Fruit fly (Drosophila melanogaster) whole organism, embryonic: Measurements from ENCODE around the gene Chchd3.

Experiments used
- Antp ChIP-seq: fragments of 200-800 bp; sonication (Bioruptor generic); optimal IDR thresholded peaks from 3 replicates; lab custom pipeline; 2016; ENCODE audit warnings: missing biosample characterization, missing genetic modification characterization
- Atf3 ChIP-seq: fragments of 200-800 bp; sonication (Bioruptor generic); optimal IDR thresholded peaks from 3 replicates; lab custom pipeline; 2016; ENCODE audit warnings: missing biosample characterization, missing genetic modification characterization
- CG10543 ChIP-seq: fragments of 200-800 bp; sonication (Bioruptor generic); optimal IDR thresholded peaks from 3 replicates; lab custom pipeline; 2017; ENCODE audit warnings: missing biosample characterization, mild to moderate bottlenecking, missing genetic modification characterization, moderate library complexity
- CG15269 ChIP-seq: fragments of 200-800 bp; sonication (Bioruptor generic); optimal IDR thresholded peaks from 2 replicates; lab custom pipeline; 2018; ENCODE audit warnings: missing biosample characterization, mild to moderate bottlenecking, missing genetic modification characterization, moderate library complexity
- CG32532 ChIP-seq: fragments of 200-800 bp; sonication (Bioruptor generic); IDR thresholded peaks from 2 replicates; pipeline ENCODE4 v1.3.6; 2022; ENCODE audit warnings: missing biosample characterization, missing genetic modification characterization
- CG3281 ChIP-seq: fragments of 200-800 bp; sonication (Bioruptor generic); optimal IDR thresholded peaks from 3 replicates; lab custom pipeline; 2017; ENCODE audit warnings: missing biosample characterization, mild to moderate bottlenecking, missing genetic modification characterization
- CG3847 ChIP-seq: fragments of 200-800 bp; sonication (Bioruptor generic); IDR thresholded peaks from 2 replicates; pipeline ENCODE4 v1.3.6; 2022; ENCODE audit warnings: missing biosample characterization, missing genetic modification characterization
- CG8281 ChIP-seq: fragments of 200-800 bp; sonication (Bioruptor generic); optimal IDR thresholded peaks from 2 replicates; lab custom pipeline; 2018; ENCODE audit warnings: missing biosample characterization, mild to moderate bottlenecking, missing genetic modification characterization, moderate library complexity
- CG9215 ChIP-seq: fragments of 200-800 bp; sonication (Bioruptor generic); IDR thresholded peaks from 2 replicates; pipeline ENCODE4 v1.3.6; 2022; ENCODE audit warnings: missing biosample characterization, missing genetic modification characterization
- CG9932 ChIP-seq: fragments of 200-800 bp; sonication (Bioruptor generic); IDR thresholded peaks from 2 replicates; pipeline ENCODE4 v1.3.6; 2022; ENCODE audit warnings: missing biosample characterization, missing genetic modification characterization
- CoRest ChIP-seq: fragments of 200-800 bp; sonication (Bioruptor generic); optimal IDR thresholded peaks from 3 replicates; lab custom pipeline; 2018; ENCODE audit warnings: missing biosample characterization, mild to moderate bottlenecking, missing genetic modification characterization, moderate library complexity
- D ChIP-seq, 2 experiments: fragments of 200-800 bp in 1 of 2; fragments of >200 bp in 1 of 2; sonication (Bioruptor generic) in 1 of 2; optimal IDR thresholded peaks; 2 replicates in 1 of 2; 3 replicates in 1 of 2; lab custom pipeline; 2017; ENCODE audit warnings: mild to moderate bottlenecking in 1 of 2, missing biosample characterization in 1 of 2, missing genetic modification characterization in 1 of 2, missing genetic modification reagents in 1 of 2
- Deaf1 ChIP-seq: fragments of 200-800 bp; optimal IDR thresholded peaks from 3 replicates; lab custom pipeline; 2019; ENCODE audit warnings: missing biosample characterization, mild to moderate bottlenecking, missing genetic modification characterization, moderate library complexity
- Fer2 ChIP-seq: fragments of 200-800 bp; sonication (Bioruptor generic); optimal IDR thresholded peaks from 2 replicates; lab custom pipeline; 2018; ENCODE audit warnings: missing biosample characterization, mild to moderate bottlenecking, missing genetic modification characterization, moderate library complexity
- Med ChIP-seq: fragments of 200-800 bp; sonication (Bioruptor generic); peaks from one replicate; lab custom pipeline; 2016; ENCODE audit warnings: missing biosample characterization, missing genetic modification characterization, mild to moderate bottlenecking, inconsistent platforms, moderate library complexity
- Meics ChIP-seq: fragments of 200-800 bp; sonication (Bioruptor generic); optimal IDR thresholded peaks from 2 replicates; lab custom pipeline; 2017; ENCODE audit warnings: missing biosample characterization, mild to moderate bottlenecking, missing genetic modification characterization
- Pdp1 ChIP-seq, 2 experiments: fragments of 200-800 bp; sonication (Bioruptor generic); optimal IDR thresholded peaks; 3 replicates each; lab custom pipeline; 2016; ENCODE audit warnings: missing biosample characterization in 2 of 2, missing genetic modification characterization in 2 of 2, mild to moderate bottlenecking in 1 of 2, moderate library complexity in 1 of 2
- Sry-β ChIP-seq: fragments of 200-800 bp; sonication (Bioruptor generic); optimal IDR thresholded peaks from 2 replicates; lab custom pipeline; 2018; ENCODE audit warnings: missing biosample characterization, mild to moderate bottlenecking, missing genetic modification characterization, moderate library complexity
- Tbp ChIP-seq: fragments of >200 bp; optimal IDR thresholded peaks from 2 replicates; lab custom pipeline; 2018; ENCODE audit warnings: missing biosample characterization, missing genetic modification characterization
- al ChIP-seq: fragments of 200-800 bp; sonication (Bioruptor generic); IDR thresholded peaks from 2 replicates; pipeline ENCODE4 v1.3.6; 2022; ENCODE audit warnings: missing biosample characterization, missing genetic modification characterization
- bsh ChIP-seq, 2 experiments: fragments of 200-800 bp; sonication (Bioruptor generic); optimal IDR thresholded peaks; 2 replicates each; lab custom pipeline; 2017 to 2018; ENCODE audit warnings: mild to moderate bottlenecking in 2 of 2, missing biosample characterization in 2 of 2, missing genetic modification characterization in 2 of 2, moderate library complexity in 1 of 2
- cg ChIP-seq: fragments of 200-800 bp; sonication (Bioruptor generic); optimal IDR thresholded peaks from 3 replicates; lab custom pipeline; 2019; ENCODE audit warnings: missing biosample characterization, mild to moderate bottlenecking, missing genetic modification characterization, moderate library complexity
- chn ChIP-seq: fragments of 200-800 bp; sonication (Bioruptor generic); optimal IDR thresholded peaks from 2 replicates; lab custom pipeline; 2016; ENCODE audit warnings: missing biosample characterization, missing genetic modification characterization
- crol ChIP-seq: fragments of 200-800 bp; sonication (Bioruptor generic); IDR thresholded peaks from 2 replicates; pipeline ENCODE4 v1.3.6; 2022; ENCODE audit warnings: missing biosample characterization, missing genetic modification characterization
- cwo ChIP-seq: fragments of 200-800 bp; sonication (Bioruptor generic); optimal IDR thresholded peaks from 3 replicates; lab custom pipeline; 2017; ENCODE audit warnings: missing biosample characterization, missing genetic modification characterization, mild to moderate bottlenecking, moderate library complexity, missing genetic modification reagents
- dysf ChIP-seq: fragments of 200-800 bp; sonication (Bioruptor generic); IDR thresholded peaks from 3 replicates; pipeline ENCODE4 v1.3.6; 2022; ENCODE audit warnings: missing biosample characterization, missing genetic modification characterization
- ftz-f1 ChIP-seq: fragments of 200-800 bp; sonication (Bioruptor generic); optimal IDR thresholded peaks from 2 replicates; lab custom pipeline; 2016; ENCODE audit warnings: missing biosample characterization, missing genetic modification characterization
- gem ChIP-seq: fragments of 200-800 bp; sonication (Bioruptor generic); optimal IDR thresholded peaks from 2 replicates; lab custom pipeline; 2019; ENCODE audit warnings: missing biosample characterization, mild to moderate bottlenecking, missing genetic modification characterization, moderate library complexity
- grau ChIP-seq: fragments of 200-800 bp; optimal IDR thresholded peaks from 3 replicates; lab custom pipeline; 2019; ENCODE audit warnings: missing biosample characterization, mild to moderate bottlenecking, missing genetic modification characterization, moderate library complexity
- ind ChIP-seq: fragments of 200-800 bp; sonication (Bioruptor generic); optimal IDR thresholded peaks from 3 replicates; lab custom pipeline; 2016; ENCODE audit warnings: missing biosample characterization, missing genetic modification characterization
- lab ChIP-seq: fragments of 200-800 bp; sonication (Bioruptor generic); optimal IDR thresholded peaks from 3 replicates; lab custom pipeline; 2017; ENCODE audit warnings: missing biosample characterization, missing genetic modification characterization, mild to moderate bottlenecking, moderate library complexity, missing genetic modification reagents
- luna ChIP-seq: fragments of 200-800 bp; sonication (Bioruptor generic); optimal IDR thresholded peaks from 2 replicates; lab custom pipeline; 2016; ENCODE audit warnings: missing biosample characterization, missing genetic modification characterization
- mld ChIP-seq: fragments of 200-800 bp; sonication (Bioruptor generic); IDR thresholded peaks from 3 replicates; pipeline ENCODE4 v1.3.6; 2022; ENCODE audit warnings: missing biosample characterization, missing genetic modification characterization; ENCODE audit not compliant: partially characterized antibody
- nmo ChIP-seq: fragments of 200-800 bp; sonication (Bioruptor generic); optimal IDR thresholded peaks from 2 replicates; lab custom pipeline; 2018; ENCODE audit warnings: missing biosample characterization, mild to moderate bottlenecking, missing genetic modification characterization, moderate library complexity
- repo ChIP-seq: fragments of 200-800 bp; sonication (Bioruptor generic); optimal IDR thresholded peaks from 2 replicates; lab custom pipeline; 2016; ENCODE audit warnings: missing biosample characterization, missing genetic modification characterization
- sd ChIP-seq: fragments of 200-800 bp; sonication (Bioruptor generic); optimal IDR thresholded peaks from 3 replicates; lab custom pipeline; 2018; ENCODE audit warnings: missing biosample characterization, mild to moderate bottlenecking, missing genetic modification characterization, moderate library complexity
- sisA ChIP-seq: fragments of 200-800 bp; sonication (Bioruptor generic); IDR thresholded peaks from 2 replicates; pipeline ENCODE4 v1.3.6; 2022; ENCODE audit warnings: missing biosample characterization, missing genetic modification characterization
- slbo ChIP-seq: fragments of 200-800 bp; sonication (Bioruptor generic); IDR thresholded peaks from 2 replicates; pipeline ENCODE4 v1.3.6; 2022; ENCODE audit warnings: missing biosample characterization, missing genetic modification characterization
- sr ChIP-seq: fragments of 200-800 bp; sonication (Bioruptor generic); IDR thresholded peaks from 3 replicates; pipeline ENCODE4 v1.3.6; 2022; ENCODE audit warnings: missing biosample characterization, missing genetic modification characterization
- stc ChIP-seq: fragments of 200-800 bp; sonication (Bioruptor generic); IDR thresholded peaks from 2 replicates; pipeline ENCODE4 v1.3.6; 2022; ENCODE audit warnings: missing biosample characterization, missing genetic modification characterization
- sug ChIP-seq: fragments of 200-800 bp; optimal IDR thresholded peaks from 2 replicates; lab custom pipeline; 2019; ENCODE audit warnings: missing biosample characterization, mild to moderate bottlenecking, missing genetic modification characterization, moderate library complexity
- tap ChIP-seq: fragments of 200-800 bp; optimal IDR thresholded peaks from 3 replicates; lab custom pipeline; 2019; ENCODE audit warnings: missing biosample characterization, mild to moderate bottlenecking, missing genetic modification characterization, moderate library complexity
- wek ChIP-seq: fragments of 200-800 bp; sonication (Bioruptor generic); optimal IDR thresholded peaks from 3 replicates; lab custom pipeline; 2018; ENCODE audit warnings: missing biosample characterization, mild to moderate bottlenecking, missing genetic modification characterization, moderate library complexity

The Chchd3 gene

DNA sequence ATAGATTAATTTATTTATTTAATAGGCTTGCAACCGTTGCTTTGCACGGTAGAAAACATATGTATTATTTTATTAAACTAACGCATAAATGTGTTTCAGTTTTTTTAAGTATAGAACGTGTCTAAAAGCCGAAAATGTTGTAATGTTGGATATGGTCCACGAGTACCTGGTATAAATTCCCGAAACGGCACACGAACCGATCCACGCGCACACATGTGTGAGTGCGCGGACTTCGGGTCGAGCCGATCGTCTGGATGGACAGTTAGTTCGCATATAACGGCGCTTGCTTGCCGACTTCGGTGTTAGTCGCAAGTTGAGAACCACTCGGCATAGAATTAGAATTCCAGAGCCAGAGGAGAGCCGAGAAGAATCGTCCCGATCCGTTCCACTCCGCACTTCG is 5.1 kb downstream of the Chchd3 start, which contains the start of gene Alp4:
TSS of gene Alp4 (plus strand) at position 301 of the 400 bp plus-strand sequence.
- TF ChIP-seq chn (no peak), sug (tag; lab: Kevin White, UChicago) (no peak), Pdp1 (GFP tag; optimal IDR thresholded peaks at IDR 0.05; lab: Kevin White, UChicago) (no peak), stc (GFP tag; lab: Robert Waterston, UW) (no peak), Deaf1 (tag; lab: Kevin White, UChicago) (peak; percentile 85)

DNA sequence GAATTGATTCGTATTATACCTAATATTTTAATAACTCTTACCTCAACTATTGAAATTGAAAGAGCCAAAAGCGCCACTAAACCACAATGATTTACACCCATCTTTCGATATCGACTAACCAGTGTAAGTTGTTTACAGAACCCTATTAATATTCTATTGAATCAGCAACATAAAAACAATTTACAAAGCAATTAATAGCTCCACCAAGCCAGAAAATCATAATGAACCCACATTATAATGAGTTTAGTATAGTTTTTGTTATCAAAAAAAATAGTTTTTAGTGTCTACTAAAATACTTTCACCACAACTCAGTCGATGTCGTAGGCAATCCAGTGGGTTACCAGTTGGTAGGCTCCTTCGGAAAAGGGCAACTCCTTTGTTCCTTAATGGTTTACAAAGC is 8.7 kb downstream of the Chchd3 start, which contains the start of gene CG33920:
TSS of gene CG33920 (minus strand) at position 101 of the 400 bp plus-strand sequence.
- TF ChIP-seq luna (GFP tag; lab: Kevin White, UChicago) (no peak), CG8281 (tag; lab: Kevin White, UChicago) (no peak), CG9215 (GFP tag; lab: Robert Waterston, UW) (no peak), sisA (GFP tag; lab: Robert Waterston, UW) (no peak), Tbp (no peak), Sry-β (GFP tag; lab: Kevin White, UChicago) (no peak)

DNA sequence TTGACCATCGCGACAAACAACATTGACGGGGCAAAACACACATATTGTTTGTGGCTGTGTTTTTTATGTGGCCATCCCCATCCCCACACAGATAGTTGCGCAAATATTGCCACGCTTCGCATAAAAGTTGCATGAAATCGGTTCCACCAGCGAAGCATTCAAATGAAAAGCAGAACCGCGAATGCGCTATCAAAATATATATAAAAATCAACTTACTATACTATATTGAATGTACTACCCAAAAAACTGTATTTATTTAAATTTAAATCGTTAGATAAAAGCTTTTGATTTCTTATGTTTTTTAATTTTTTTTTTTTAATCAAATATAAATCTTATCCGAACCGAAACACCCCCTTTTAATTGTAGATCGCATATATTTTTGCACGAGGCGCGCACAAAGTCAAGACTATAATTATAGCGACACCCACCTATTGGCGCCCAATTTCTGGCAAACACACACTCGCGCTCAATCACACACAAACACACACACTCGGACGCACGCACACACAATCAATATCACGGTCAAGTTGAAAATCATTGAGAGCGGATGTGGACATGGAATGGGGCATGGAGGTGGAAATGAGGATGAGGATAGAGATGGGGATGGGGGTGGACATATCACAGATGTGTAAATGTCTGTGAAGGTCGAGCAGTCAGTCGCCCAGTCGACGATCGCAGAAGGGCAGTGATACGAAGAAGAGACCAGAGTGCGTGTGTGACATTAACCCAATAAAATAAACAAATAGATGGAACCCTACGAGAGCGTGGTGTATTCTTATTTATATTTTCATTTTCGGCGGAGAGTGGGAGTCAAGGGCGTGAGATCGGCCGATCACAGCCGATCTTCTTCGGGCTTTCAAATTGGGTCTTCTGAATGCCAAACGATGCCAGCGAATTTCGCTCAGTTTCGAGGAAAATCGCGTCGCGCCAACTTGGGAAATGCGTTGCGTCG is 15.0 kb downstream of the Chchd3 start, which contains the start of gene CanA1:
TSS of gene CanA1 (plus strand) at position 902 of the 952 bp plus-strand sequence.
- TF ChIP-seq CG9932 (peak; percentile 52), cg (GFP tag; lab: Kevin White, UChicago) (peak; percentile 22), lab (GFP tag; lab: Kevin White, UChicago) (peak; percentile 14), Deaf1 (tag; lab: Kevin White, UChicago) (peak; percentile 77), Antp (GFP tag; lab: Kevin White, UChicago) (no peak), gem (peak; percentile 22), tap (tag; lab: Kevin White, UChicago) (no peak), cwo (peak; percentile 9), Fer2 (tag; lab: Kevin White, UChicago) (no peak), grau (peak; percentile 23), Med (peak; percentile 38), slbo (GFP tag; lab: Robert Waterston, UW) (peak; percentile 52), crol (GFP tag; lab: Robert Waterston, UW) (0 out of 2 replicates have a peak, but pooled peaks have one; percentile 15), wek (no peak), al (GFP tag; lab: Robert Waterston, UW) (0 out of 2 replicates have a peak, but pooled peaks have one; percentile 34), ind (GFP tag; lab: Kevin White, UChicago) (peak; percentile 5), ftz-f1 (peak; percentile 95), Atf3 (no peak), nmo (GFP tag; lab: Kevin White, UChicago) (no peak), CG32532 (GFP tag; lab: Robert Waterston, UW) (peak; percentile 59; the same call in 1 of the 2 replicates), repo (GFP tag; lab: Kevin White, UChicago) (no peak), CG3847 (peak; percentile 39; the same call in 1 of the 2 replicates), sd (tag; lab: Kevin White, UChicago) (peak; percentile 22), CG3281 (GFP tag; lab: Kevin White, UChicago) (peak; percentile 21), mld (no peak), CG15269 (tag; lab: Kevin White, UChicago) (peak; percentile 44), CoRest (peak; percentile 16), sr (peak; percentile 37; the same call in 1 of the 3 replicates), Meics (GFP tag; lab: Kevin White, UChicago) (peak; percentile 24), D (optimal IDR thresholded peaks at IDR 0.05; lab: Kevin White, UChicago) (no peak), D (GFP tag; optimal IDR thresholded peaks at IDR 0.05; lab: Kevin White, UChicago) (no peak), CG10543 (peak; percentile 52), bsh (GFP tag; optimal IDR thresholded peaks at IDR 0.05; lab: Kevin White, UChicago) (no peak), dysf (peak; percentile 62; the same call in 2 of the 3 replicates)
